Fruit fly (Drosophila melanogaster) whole organism, embryonic: Measurements from ENCODE around the gene CG17855.

Experiments used
- Abd-B ChIP-seq: fragments of 200-800 bp; sonication (Bioruptor generic); optimal IDR thresholded peaks from 2 replicates; lab custom pipeline; 2018; ENCODE audit warnings: missing biosample characterization, mild to moderate bottlenecking, missing genetic modification characterization, moderate library complexity
- Awh ChIP-seq: fragments of 200-800 bp; sonication (Bioruptor generic); IDR thresholded peaks from 2 replicates; pipeline ENCODE4, ENCODE4 v1.3.6; 2022; ENCODE audit warnings: missing biosample characterization, missing genetic modification characterization
- CG1024 ChIP-seq: fragments of 200-800 bp; sonication (Bioruptor generic); IDR thresholded peaks from 2 replicates; pipeline ENCODE4 v1.3.6; 2022; ENCODE audit warnings: missing biosample characterization, missing genetic modification characterization
- CG10462 ChIP-seq: fragments of 200-800 bp; sonication (Bioruptor generic); optimal IDR thresholded peaks from 2 replicates; lab custom pipeline; 2016; ENCODE audit warnings: missing biosample characterization, missing genetic modification characterization
- CG11456 ChIP-seq: fragments of 200-800 bp; sonication (Bioruptor generic); IDR thresholded peaks from 3 replicates; pipeline ENCODE4 v1.3.6; 2022; ENCODE audit warnings: missing biosample characterization, missing genetic modification characterization
- CG11723 ChIP-seq: fragments of 200-800 bp; sonication (Bioruptor generic); optimal IDR thresholded peaks from 2 replicates; lab custom pipeline; 2017; ENCODE audit warnings: missing biosample characterization, mild to moderate bottlenecking, missing genetic modification characterization
- CG14860 ChIP-seq: fragments of 200-800 bp; sonication (Bioruptor generic); IDR thresholded peaks from 3 replicates; pipeline ENCODE4 v1.3.6; 2022; ENCODE audit warnings: missing biosample characterization, missing genetic modification characterization; ENCODE audit not compliant: partially characterized antibody
- CG15011 ChIP-seq: fragments of 200-800 bp; sonication (Bioruptor generic); optimal IDR thresholded peaks from 3 replicates; lab custom pipeline; 2018; ENCODE audit warnings: missing biosample characterization, mild to moderate bottlenecking, missing genetic modification characterization
- CG1602 ChIP-seq: fragments of 200-800 bp; sonication (Bioruptor generic); optimal IDR thresholded peaks from 3 replicates; lab custom pipeline; 2016; ENCODE audit warnings: missing biosample characterization, missing genetic modification characterization
- CG1603 ChIP-seq: fragments of 200-800 bp; sonication (Bioruptor generic); optimal IDR thresholded peaks from 2 replicates; lab custom pipeline; 2019; ENCODE audit warnings: missing biosample characterization, mild to moderate bottlenecking, missing genetic modification characterization, moderate library complexity
- CG16863 ChIP-seq: fragments of 200-800 bp; sonication (Bioruptor generic); optimal IDR thresholded peaks from 3 replicates; lab custom pipeline; 2016; ENCODE audit warnings: missing biosample characterization, missing genetic modification characterization
- CG17829 ChIP-seq: fragments of 200-800 bp; optimal IDR thresholded peaks from 2 replicates; lab custom pipeline; 2019; ENCODE audit warnings: missing biosample characterization, mild to moderate bottlenecking, missing genetic modification characterization, moderate library complexity
- CG18011 ChIP-seq: fragments of 200-800 bp; sonication (Bioruptor generic); optimal IDR thresholded peaks from 2 replicates; lab custom pipeline; 2017; ENCODE audit warnings: missing biosample characterization, missing genetic modification characterization, mild to moderate bottlenecking, moderate library complexity, missing genotype
- CG18262 ChIP-seq: fragments of 200-800 bp; optimal IDR thresholded peaks from 3 replicates; lab custom pipeline; 2019; ENCODE audit warnings: missing biosample characterization, mild to moderate bottlenecking, missing genetic modification characterization, moderate library complexity
- CG18476 ChIP-seq: fragments of 200-800 bp; sonication (Bioruptor generic); optimal IDR thresholded peaks from 2 replicates; lab custom pipeline; 2016; ENCODE audit warnings: missing biosample characterization, mild to moderate bottlenecking, missing genetic modification characterization
- CG2120 ChIP-seq: fragments of 200-800 bp; sonication (Bioruptor generic); optimal IDR thresholded peaks from 3 replicates; lab custom pipeline; 2016; ENCODE audit warnings: missing biosample characterization, missing genetic modification characterization
- CG2202 ChIP-seq: fragments of 200-800 bp; sonication (Bioruptor generic); optimal IDR thresholded peaks from 2 replicates; lab custom pipeline; 2018; ENCODE audit warnings: missing biosample characterization, mild to moderate bottlenecking, missing genetic modification characterization
- CG31441 ChIP-seq: fragments of 200-800 bp; sonication (Bioruptor generic); IDR thresholded peaks from 2 replicates; pipeline ENCODE4 v1.3.6; 2022; ENCODE audit warnings: missing biosample characterization, missing genetic modification characterization
- CG34376 ChIP-seq: fragments of 200-800 bp; sonication (Bioruptor generic); optimal IDR thresholded peaks from 2 replicates; lab custom pipeline; 2018; ENCODE audit warnings: missing biosample characterization, mild to moderate bottlenecking, missing genetic modification characterization
- CG4282 ChIP-seq: fragments of 200-800 bp; sonication (Bioruptor generic); optimal IDR thresholded peaks from 2 replicates; lab custom pipeline; 2016; ENCODE audit warnings: missing biosample characterization, missing genetic modification characterization
- CG4424 ChIP-seq: fragments of 200-800 bp; sonication (Bioruptor generic); optimal IDR thresholded peaks from 3 replicates; lab custom pipeline; 2016; ENCODE audit warnings: missing biosample characterization, missing genetic modification characterization
- CG4707 ChIP-seq: fragments of 200-800 bp; sonication (Bioruptor generic); optimal IDR thresholded peaks from 2 replicates; lab custom pipeline; 2018; ENCODE audit warnings: missing biosample characterization, mild to moderate bottlenecking, missing genetic modification characterization, moderate library complexity
- CG6791 ChIP-seq: fragments of 200-800 bp; sonication (Bioruptor generic); IDR thresholded peaks from 3 replicates; pipeline ENCODE4 v1.3.6; 2022; ENCODE audit warnings: missing biosample characterization, missing genetic modification characterization; ENCODE audit not compliant: partially characterized antibody
- CG8359 ChIP-seq: fragments of 200-800 bp; sonication (Bioruptor generic); optimal IDR thresholded peaks from 2 replicates; lab custom pipeline; 2017; ENCODE audit warnings: missing biosample characterization, mild to moderate bottlenecking, missing genetic modification characterization, borderline replicate concordance
- CG8924 ChIP-seq: fragments of 200-800 bp; optimal IDR thresholded peaks from 3 replicates; lab custom pipeline; 2019; ENCODE audit warnings: missing biosample characterization, mild to moderate bottlenecking, missing genetic modification characterization, moderate library complexity
- CG9817 ChIP-seq: fragments of 200-800 bp; sonication (Bioruptor generic); optimal IDR thresholded peaks from 2 replicates; lab custom pipeline; 2018; ENCODE audit warnings: missing biosample characterization, mild to moderate bottlenecking, missing genetic modification characterization, moderate library complexity
- CHES-1-like ChIP-seq: fragments of 200-800 bp; sonication (Bioruptor generic); optimal IDR thresholded peaks from 2 replicates; lab custom pipeline; 2016; ENCODE audit warnings: missing biosample characterization, missing genetic modification characterization
- Chrac-16 ChIP-seq: fragments of 200-800 bp; sonication (Bioruptor generic); optimal IDR thresholded peaks from 3 replicates; lab custom pipeline; 2016; ENCODE audit warnings: missing biosample characterization, missing genetic modification characterization
- Dref ChIP-seq: fragments of 200-800 bp; sonication (Bioruptor generic); IDR thresholded peaks from 2 replicates; pipeline ENCODE4 v1.3.6; 2022; ENCODE audit warnings: missing biosample characterization, missing genetic modification characterization
- HHEX ChIP-seq: fragments of 200-800 bp; sonication (Bioruptor generic); optimal IDR thresholded peaks from 3 replicates; lab custom pipeline; 2017; ENCODE audit warnings: missing biosample characterization, mild to moderate bottlenecking, missing genetic modification characterization, missing genetic modification reagents
- HmgZ ChIP-seq: fragments of 200-800 bp; sonication (Bioruptor generic); optimal IDR thresholded peaks from 2 replicates; lab custom pipeline; 2018; ENCODE audit warnings: missing biosample characterization, mild to moderate bottlenecking, missing genetic modification characterization
- Hmx ChIP-seq: fragments of 200-800 bp; sonication (Bioruptor generic); optimal IDR thresholded peaks from 2 replicates; lab custom pipeline; 2016; ENCODE audit warnings: missing biosample characterization, missing genetic modification characterization
- Hr78 ChIP-seq, 2 experiments: fragments of 200-800 bp in 1 of 2; fragments of >200 bp in 1 of 2; sonication (Bioruptor generic) in 1 of 2; optimal IDR thresholded peaks; 2 replicates each; lab custom pipeline; 2017 to 2019; ENCODE audit warnings: missing biosample characterization in 2 of 2, missing genetic modification characterization in 2 of 2, mild to moderate bottlenecking in 1 of 2, moderate library complexity in 1 of 2
- Lhr ChIP-seq: fragments of 200-800 bp; sonication (Bioruptor generic); optimal IDR thresholded peaks from 3 replicates; lab custom pipeline; 2017; ENCODE audit warnings: mild to moderate bottlenecking, missing biosample characterization, missing genetic modification reagents, missing genetic modification characterization
- NC2β ChIP-seq: fragments of 200-800 bp; sonication (Bioruptor generic); optimal IDR thresholded peaks from 2 replicates; lab custom pipeline; 2016; ENCODE audit warnings: missing biosample characterization, missing genetic modification characterization
- NFAT ChIP-seq: fragments of 200-800 bp; sonication (Bioruptor generic); IDR thresholded peaks from 2 replicates; pipeline ENCODE4 v1.3.6; 2022; ENCODE audit warnings: missing biosample characterization, missing genetic modification characterization
- Rfx ChIP-seq: fragments of 200-800 bp; sonication (Bioruptor generic); IDR thresholded peaks from 2 replicates; pipeline ENCODE4 v1.3.6; 2022; ENCODE audit warnings: missing biosample characterization, missing genetic modification characterization
- ac ChIP-seq: fragments of 200-800 bp; sonication (Bioruptor generic); optimal IDR thresholded peaks from 3 replicates; lab custom pipeline; 2017; ENCODE audit warnings: missing biosample characterization, mild to moderate bottlenecking, missing genetic modification characterization
- ash1 ChIP-seq: fragments of 200-800 bp; sonication (Bioruptor generic); optimal IDR thresholded peaks from 2 replicates; lab custom pipeline; 2018; ENCODE audit warnings: missing biosample characterization, mild to moderate bottlenecking, missing genetic modification characterization
- chif ChIP-seq, 2 experiments: fragments of 200-800 bp; sonication (Bioruptor generic); optimal IDR thresholded peaks; 3 replicates each; lab custom pipeline; 2016; ENCODE audit warnings: missing biosample characterization in 2 of 2, missing genetic modification characterization in 2 of 2
- exex ChIP-seq: fragments of 200-800 bp; sonication (Bioruptor generic); optimal IDR thresholded peaks from 4 replicates; lab custom pipeline; 2018; ENCODE audit warnings: missing biosample characterization, mild to moderate bottlenecking, missing genetic modification characterization, moderate library complexity
- gsb ChIP-seq: fragments of 200-800 bp; sonication (Bioruptor generic); IDR thresholded peaks from 2 replicates; pipeline ENCODE4 v1.3.6; 2022; ENCODE audit warnings: missing biosample characterization, missing genetic modification characterization
- jigr1 ChIP-seq: fragments of 200-800 bp; sonication (Bioruptor generic); IDR thresholded peaks from 3 replicates; pipeline ENCODE4 v1.3.6; 2022; ENCODE audit warnings: missing biosample characterization, missing genetic modification characterization
- maf-S ChIP-seq: fragments of 200-800 bp; sonication (Bioruptor generic); optimal IDR thresholded peaks from 2 replicates; lab custom pipeline; 2016; ENCODE audit warnings: missing biosample characterization, missing genetic modification characterization
- pnt ChIP-seq: fragments of 200-800 bp; sonication (Bioruptor generic); optimal IDR thresholded peaks from 3 replicates; lab custom pipeline; 2016; ENCODE audit warnings: missing biosample characterization, missing genetic modification characterization
- sens ChIP-seq: fragments of 200-800 bp; sonication (Bioruptor generic); peaks from one replicate; lab custom pipeline; 2016; ENCODE audit warnings: missing biosample characterization, missing genetic modification characterization
- ssp ChIP-seq: fragments of 200-800 bp; sonication (Bioruptor generic); IDR thresholded peaks from 2 replicates; pipeline ENCODE4 v1.3.6; 2022; ENCODE audit warnings: missing biosample characterization, missing genetic modification characterization
- tin ChIP-seq: fragments of 200-800 bp; sonication (Bioruptor generic); optimal IDR thresholded peaks from 3 replicates; lab custom pipeline; 2016; ENCODE audit warnings: missing biosample characterization, missing genetic modification characterization
- tll ChIP-seq, 2 experiments: fragments of 200-800 bp in 1 of 2; fragments of >200 bp in 1 of 2; sonication (Bioruptor generic) in 1 of 2; optimal IDR thresholded peaks; 2 replicates each; lab custom pipeline; 2017 to 2019; ENCODE audit warnings: missing biosample characterization in 2 of 2, missing genetic modification characterization in 2 of 2, mild to moderate bottlenecking in 1 of 2, moderate library complexity in 1 of 2
- tna ChIP-seq: fragments of 200-800 bp; sonication (Bioruptor generic); IDR thresholded peaks from 2 replicates; pipeline ENCODE4 v1.3.6; 2022; ENCODE audit warnings: missing biosample characterization, missing genetic modification characterization; ENCODE audit not compliant: partially characterized antibody
- usp ChIP-seq: fragments of >200 bp; optimal IDR thresholded peaks from 2 replicates; lab custom pipeline; 2017; ENCODE audit warnings: missing biosample characterization, missing genetic modification characterization

CG17855 gene

DNA sequence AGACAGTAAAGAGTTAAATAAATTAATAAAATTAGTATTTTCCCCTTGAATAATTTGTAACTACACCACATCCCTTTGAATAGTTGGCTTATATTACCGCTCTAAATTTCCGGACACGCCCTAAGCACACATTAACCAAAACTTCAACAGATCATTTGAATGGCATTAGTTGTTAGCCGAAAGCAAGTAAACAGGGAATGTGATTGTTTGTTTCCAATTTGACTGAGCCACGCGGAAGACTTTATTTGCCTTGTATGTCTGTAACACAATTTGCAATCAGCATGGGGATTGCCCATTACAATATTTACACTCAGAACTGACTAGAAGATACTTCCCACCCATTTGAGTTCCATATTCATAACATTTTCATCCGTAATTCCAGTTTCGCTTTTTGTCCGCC is 30.7 kb upstream of the CG17855 start (continued):
- TF ChIP-seq CG1603 (tag; lab: Kevin White, UChicago) (peak; percentile 18), tna (GFP tag; lab: Robert Waterston, UW) (no peak), CG34376 (GFP tag; lab: Kevin White, UChicago) (peak; percentile 26), CG6791 (GFP tag; lab: Robert Waterston, UW) (no peak), CG4424 (GFP tag; lab: Kevin White, UChicago) (no peak), CG9817 (tag; lab: Kevin White, UChicago) (no peak), chif (GFP tag; optimal IDR thresholded peaks at IDR 0.05; lab: Kevin White, UChicago) (no peak), CG18476 (GFP tag; lab: Kevin White, UChicago) (no peak), CG4282 (GFP tag; lab: Kevin White, UChicago) (no peak), Dref (no peak), maf-S (GFP tag; lab: Kevin White, UChicago) (no peak), NFAT (GFP tag; lab: Robert Waterston, UW) (no peak), usp (GFP tag; lab: Kevin White, UChicago) (no peak), CG8359 (no peak), HHEX (GFP tag; lab: Kevin White, UChicago) (peak; percentile 53), Abd-B (GFP tag; lab: Kevin White, UChicago) (no peak), CG4707 (GFP tag; lab: Kevin White, UChicago) (no peak), CG8924 (tag; lab: Kevin White, UChicago) (peak; percentile 0), CG10462 (GFP tag; lab: Kevin White, UChicago) (no peak), CG15011 (GFP tag; lab: Kevin White, UChicago) (peak; percentile 46), Hmx (GFP tag; lab: Kevin White, UChicago) (no peak), Chrac-16 (GFP tag; lab: Kevin White, UChicago) (no peak), CG2120 (peak; percentile 47), NC2β (GFP tag; lab: Kevin White, UChicago) (no peak), CG18011 (GFP tag; lab: Kevin White, UChicago) (peak; percentile 13), CG31441 (GFP tag; lab: Robert Waterston, UW) (no peak), Rfx (GFP tag; lab: Robert Waterston, UW) (peak; percentile 51; the same call in 1 of the 2 replicates), CG11723 (no peak), tll (GFP tag; optimal IDR thresholded peaks at IDR 0.05; lab: Kevin White, UChicago) (no peak), HmgZ (tag; lab: Kevin White, UChicago) (no peak), sens (GFP tag; lab: Kevin White, UChicago) (peak; percentile 73), CG14860 (GFP tag; lab: Robert Waterston, UW) (no peak), CG11456 (no peak), Awh (GFP tag; lab: Robert Waterston, UW) (no peak), CG2202 (tag; lab: Kevin White, UChicago) (no peak), CG1024 (GFP tag; lab: Robert Waterston, UW) (no peak), CG1602 (GFP tag; lab: Kevin White, UChicago) (no peak), pnt (GFP tag; lab: Kevin White, UChicago) (no peak), CG18262 (tag; lab: Kevin White, UChicago) (no peak), Hr78 (GFP tag; optimal IDR thresholded peaks at IDR 0.05; lab: Kevin White, UChicago) (no peak), tin (GFP tag; lab: Kevin White, UChicago) (no peak), CG16863 (GFP tag; lab: Kevin White, UChicago) (no peak), CHES-1-like (peak; percentile 16), jigr1 (GFP tag; lab: Robert Waterston, UW) (no peak), exex (tag; lab: Kevin White, UChicago) (no peak), ac (GFP tag; lab: Kevin White, UChicago) (no peak), ash1 (GFP tag; lab: Kevin White, UChicago) (no peak), CG17829 (tag; lab: Kevin White, UChicago) (no peak), ssp (no peak), gsb (GFP tag; lab: Robert Waterston, UW) (0 out of 2 replicates have a peak, but pooled peaks have one; percentile 30), Lhr (GFP tag; lab: Kevin White, UChicago) (no peak)
